Fruit fly (Drosophila melanogaster) whole organism, prepupa: ENCODE data around the gene Obp99d.

Experiments used
- CG15336 ChIP-seq: fragments of 200-800 bp; sonication (Bioruptor generic); IDR thresholded peaks from 2 replicates; pipeline ENCODE4 v1.3.6; 2022; ENCODE audit warnings: missing biosample characterization, missing genetic modification characterization
- Sox15 ChIP-seq: fragments of 200-800 bp; sonication (Bioruptor generic); optimal IDR thresholded peaks from 3 replicates; lab custom pipeline; 2016; ENCODE audit warnings: missing biosample characterization, missing genetic modification characterization
- achi ChIP-seq: fragments of 200-800 bp; sonication (Bioruptor generic); optimal IDR thresholded peaks from 3 replicates; lab custom pipeline; 2016; ENCODE audit warnings: missing biosample characterization, missing genetic modification characterization

dm6 chr3R:29689833-29690538 lies 24.3 kb upstream of the Obp99d start:
- TF ChIP-seq CG15336 (GFP tag; lab: Robert Waterston, UW) (no peak), Sox15 (GFP tag; lab: Kevin White, UChicago) (no peak), achi (no peak)
